Fruit fly (Drosophila melanogaster) whole organism, embryonic: Measurements from ENCODE around the gene CG8507.
A peak's percentile ranks its signal among the peaks of the same experiment; 100 is the strongest.

Experiments
- Asciz ChIP-seq: fragments of 200-800 bp; sonication (Bioruptor generic); optimal IDR thresholded peaks from 2 replicates; lab custom pipeline; 2017; ENCODE audit warnings: missing biosample characterization, mild to moderate bottlenecking, missing genetic modification characterization, missing genetic modification reagents
- CG10267 ChIP-seq: fragments of 200-800 bp; sonication (Bioruptor generic); optimal IDR thresholded peaks from 2 replicates; lab custom pipeline; 2018; ENCODE audit warnings: missing biosample characterization, mild to moderate bottlenecking, missing genetic modification characterization, moderate library complexity
- CG10565 ChIP-seq: fragments of 200-800 bp; sonication (Bioruptor generic); optimal IDR thresholded peaks from 3 replicates; lab custom pipeline; 2016; ENCODE audit warnings: missing biosample characterization, mild to moderate bottlenecking, missing genetic modification characterization
- CG12391 ChIP-seq: fragments of 200-800 bp; sonication (Bioruptor generic); optimal IDR thresholded peaks from 3 replicates; lab custom pipeline; 2018; ENCODE audit warnings: missing biosample characterization, mild to moderate bottlenecking, missing genetic modification characterization, moderate library complexity
- CG14667 ChIP-seq: fragments of 200-800 bp; sonication (Bioruptor generic); IDR thresholded peaks from 2 replicates; pipeline ENCODE4 v1.3.6; 2022; ENCODE audit warnings: missing biosample characterization, missing genetic modification characterization
- CG15479 ChIP-seq: fragments of 200-800 bp; sonication (Bioruptor generic); optimal IDR thresholded peaks from 3 replicates; lab custom pipeline; 2019; ENCODE audit warnings: missing biosample characterization, mild to moderate bottlenecking, missing genetic modification characterization, moderate library complexity
- CG1603 ChIP-seq: fragments of 200-800 bp; sonication (Bioruptor generic); optimal IDR thresholded peaks from 2 replicates; lab custom pipeline; 2019; ENCODE audit warnings: missing biosample characterization, mild to moderate bottlenecking, missing genetic modification characterization, moderate library complexity
- CG1792 ChIP-seq: fragments of 200-800 bp; sonication (Bioruptor generic); optimal IDR thresholded peaks from 2 replicates; lab custom pipeline; 2016; ENCODE audit warnings: missing biosample characterization, missing genetic modification characterization
- CG18476 ChIP-seq: fragments of 200-800 bp; sonication (Bioruptor generic); optimal IDR thresholded peaks from 2 replicates; lab custom pipeline; 2016; ENCODE audit warnings: missing biosample characterization, mild to moderate bottlenecking, missing genetic modification characterization
- CG2129 ChIP-seq: fragments of 200-800 bp; sonication (Bioruptor generic); IDR thresholded peaks from 2 replicates; pipeline ENCODE4 v1.3.6; 2022; ENCODE audit warnings: missing biosample characterization, missing genetic modification characterization; ENCODE audit not compliant: partially characterized antibody
- CG2202 ChIP-seq: fragments of 200-800 bp; sonication (Bioruptor generic); optimal IDR thresholded peaks from 2 replicates; lab custom pipeline; 2018; ENCODE audit warnings: missing biosample characterization, mild to moderate bottlenecking, missing genetic modification characterization
- CG31224 ChIP-seq: fragments of 200-800 bp; sonication (Bioruptor generic); IDR thresholded peaks from 2 replicates; pipeline ENCODE4 v1.3.6; 2022; ENCODE audit warnings: missing biosample characterization, missing genetic modification characterization
- CG3847 ChIP-seq: fragments of 200-800 bp; sonication (Bioruptor generic); IDR thresholded peaks from 2 replicates; pipeline ENCODE4 v1.3.6; 2022; ENCODE audit warnings: missing biosample characterization, missing genetic modification characterization
- CG3995 ChIP-seq: fragments of 200-800 bp; sonication (Bioruptor generic); optimal IDR thresholded peaks from 3 replicates; lab custom pipeline; 2016; ENCODE audit warnings: missing biosample characterization, missing genetic modification characterization
- CG4820 ChIP-seq: fragments of 200-800 bp; sonication (Bioruptor generic); optimal IDR thresholded peaks from 3 replicates; lab custom pipeline; 2016; ENCODE audit warnings: missing biosample characterization, missing genetic modification characterization
- CG4854 ChIP-seq: fragments of 200-800 bp; sonication (Bioruptor generic); optimal IDR thresholded peaks from 2 replicates; lab custom pipeline; 2016; ENCODE audit warnings: missing biosample characterization, missing genetic modification characterization, inconsistent platforms
- CG6689 ChIP-seq: fragments of 200-800 bp; sonication (Bioruptor generic); IDR thresholded peaks from 2 replicates; pipeline ENCODE4 v1.3.6; 2022; ENCODE audit warnings: missing biosample characterization, missing genetic modification characterization
- CG7271 ChIP-seq: fragments of 200-800 bp; sonication (Bioruptor generic); optimal IDR thresholded peaks from 2 replicates; lab custom pipeline; 2018; ENCODE audit warnings: missing biosample characterization, mild to moderate bottlenecking, missing genetic modification characterization, moderate library complexity
- CG7928 ChIP-seq: fragments of 200-800 bp; sonication (Bioruptor generic); optimal IDR thresholded peaks from 2 replicates; lab custom pipeline; 2017; ENCODE audit warnings: missing biosample characterization, mild to moderate bottlenecking, missing genetic modification characterization
- CG8944 ChIP-seq: fragments of 200-800 bp; sonication (Bioruptor generic); optimal IDR thresholded peaks from 3 replicates; lab custom pipeline; 2016; ENCODE audit warnings: missing biosample characterization, missing genetic modification characterization
- CG9727 ChIP-seq: fragments of 200-800 bp; sonication (Bioruptor generic); optimal IDR thresholded peaks from 3 replicates; lab custom pipeline; 2017; ENCODE audit warnings: missing biosample characterization, mild to moderate bottlenecking, missing genetic modification characterization
- D ChIP-seq, 2 experiments: fragments of 200-800 bp in 1 of 2; fragments of >200 bp in 1 of 2; sonication (Bioruptor generic) in 1 of 2; optimal IDR thresholded peaks; 2 replicates in 1 of 2; 3 replicates in 1 of 2; lab custom pipeline; 2017; ENCODE audit warnings: mild to moderate bottlenecking in 1 of 2, missing biosample characterization in 1 of 2, missing genetic modification characterization in 1 of 2, missing genetic modification reagents in 1 of 2
- Dip3 ChIP-seq: fragments of 200-800 bp; sonication (Bioruptor generic); optimal IDR thresholded peaks from 3 replicates; lab custom pipeline; 2016; ENCODE audit warnings: missing biosample characterization, missing genetic modification characterization
- E2f2 ChIP-seq: fragments of 200-800 bp; sonication (Bioruptor generic); IDR thresholded peaks from 2 replicates; pipeline ENCODE4 v1.3.6; 2022; ENCODE audit warnings: missing biosample characterization, missing genetic modification characterization
- Hmx ChIP-seq: fragments of 200-800 bp; sonication (Bioruptor generic); optimal IDR thresholded peaks from 2 replicates; lab custom pipeline; 2016; ENCODE audit warnings: missing biosample characterization, missing genetic modification characterization
- Hr3 ChIP-seq: fragments of 200-800 bp; sonication (Bioruptor generic); optimal IDR thresholded peaks from 3 replicates; lab custom pipeline; 2016; ENCODE audit warnings: missing biosample characterization, missing genetic modification characterization
- Mad ChIP-seq: fragments of 200-800 bp; sonication (Bioruptor generic); optimal IDR thresholded peaks from 2 replicates; lab custom pipeline; 2016; ENCODE audit warnings: missing biosample characterization, missing genetic modification characterization
- Med ChIP-seq: fragments of 200-800 bp; sonication (Bioruptor generic); peaks from one replicate; lab custom pipeline; 2016; ENCODE audit warnings: missing biosample characterization, missing genetic modification characterization, mild to moderate bottlenecking, inconsistent platforms, moderate library complexity
- NC2β ChIP-seq: fragments of 200-800 bp; sonication (Bioruptor generic); optimal IDR thresholded peaks from 2 replicates; lab custom pipeline; 2016; ENCODE audit warnings: missing biosample characterization, missing genetic modification characterization
- Six4 ChIP-seq: fragments of 200-800 bp; sonication (Bioruptor generic); optimal IDR thresholded peaks from 2 replicates; lab custom pipeline; 2016; ENCODE audit warnings: missing biosample characterization, missing genetic modification characterization
- ac ChIP-seq: fragments of 200-800 bp; sonication (Bioruptor generic); optimal IDR thresholded peaks from 3 replicates; lab custom pipeline; 2017; ENCODE audit warnings: missing biosample characterization, mild to moderate bottlenecking, missing genetic modification characterization
- ash1 ChIP-seq: fragments of 200-800 bp; sonication (Bioruptor generic); optimal IDR thresholded peaks from 2 replicates; lab custom pipeline; 2018; ENCODE audit warnings: missing biosample characterization, mild to moderate bottlenecking, missing genetic modification characterization
- ato ChIP-seq: fragments of 200-800 bp; sonication (Bioruptor generic); IDR thresholded peaks from 2 replicates; pipeline ENCODE4 v1.3.6; 2022; ENCODE audit warnings: missing biosample characterization, missing genetic modification characterization; ENCODE audit not compliant: partially characterized antibody
- bigmax ChIP-seq: fragments of 200-800 bp; sonication (Bioruptor generic); optimal IDR thresholded peaks from 2 replicates; lab custom pipeline; 2018; ENCODE audit warnings: missing biosample characterization, mild to moderate bottlenecking, missing genetic modification characterization
- cad ChIP-seq: fragments of >200 bp; optimal IDR thresholded peaks from 2 replicates; lab custom pipeline; 2017; ENCODE audit warnings: missing biosample characterization, missing genetic modification characterization
- dpn ChIP-seq, 2 experiments: fragments of 200-800 bp; sonication (Bioruptor generic); optimal IDR thresholded peaks; 3 replicates each; lab custom pipeline; 2016; ENCODE audit warnings: missing biosample characterization in 2 of 2, missing genetic modification characterization in 2 of 2
- grn ChIP-seq: fragments of 200-800 bp; sonication (Bioruptor generic); optimal IDR thresholded peaks from 3 replicates; lab custom pipeline; 2017; ENCODE audit warnings: missing biosample characterization, missing genetic modification characterization
- gro ChIP-seq: fragments of 200-800 bp; sonication (Bioruptor generic); optimal IDR thresholded peaks from 2 replicates; lab custom pipeline; 2016; ENCODE audit warnings: missing biosample characterization, missing genetic modification characterization
- kay ChIP-seq: fragments of 200-800 bp; sonication (Bioruptor generic); optimal IDR thresholded peaks from 2 replicates; lab custom pipeline; 2016; ENCODE audit warnings: missing biosample characterization, missing genetic modification characterization
- pan ChIP-seq, 4 experiments: fragments of >200 bp in 3 of 4; fragments of 200-800 bp in 1 of 4; sonication (Bioruptor generic) in 1 of 4; optimal IDR thresholded peaks in 3 of 4; IDR thresholded peaks in 1 of 4; 2 replicates each; pipeline versions ENCODE4 v1.3.6 to Lab custom; 2017 to 2022; ENCODE audit warnings: missing biosample characterization in 2 of 4, missing genetic modification characterization in 2 of 4, mixed read lengths in 1 of 4
- pb ChIP-seq: fragments of 200-800 bp; sonication (Bioruptor generic); optimal IDR thresholded peaks from 3 replicates; lab custom pipeline; 2016; ENCODE audit warnings: missing biosample characterization, missing genetic modification characterization
- schlank ChIP-seq: fragments of 200-800 bp; sonication (Bioruptor generic); optimal IDR thresholded peaks from 2 replicates; lab custom pipeline; 2018; ENCODE audit warnings: missing biosample characterization, mild to moderate bottlenecking, missing genetic modification characterization
- shn ChIP-seq: fragments of 200-800 bp; sonication (Bioruptor generic); optimal IDR thresholded peaks from 3 replicates; lab custom pipeline; 2016; ENCODE audit warnings: missing biosample characterization, missing genetic modification characterization
- slou ChIP-seq: fragments of 200-800 bp; sonication (Bioruptor generic); optimal IDR thresholded peaks from 3 replicates; lab custom pipeline; 2016; ENCODE audit warnings: missing biosample characterization, missing genetic modification characterization
- trem ChIP-seq: fragments of 200-800 bp; optimal IDR thresholded peaks from 3 replicates; lab custom pipeline; 2019; ENCODE audit warnings: missing biosample characterization, mild to moderate bottlenecking, missing genetic modification characterization, moderate library complexity
- tx ChIP-seq: fragments of 200-800 bp; sonication (Bioruptor generic); optimal IDR thresholded peaks from 2 replicates; lab custom pipeline; 2016; ENCODE audit warnings: missing biosample characterization, missing genetic modification characterization
- unpg ChIP-seq: fragments of 200-800 bp; sonication (Bioruptor generic); optimal IDR thresholded peaks from 3 replicates; lab custom pipeline; 2018; ENCODE audit warnings: missing biosample characterization, mild to moderate bottlenecking, missing genetic modification characterization, moderate library complexity
- vnd ChIP-seq: fragments of 200-800 bp; sonication (Bioruptor generic); IDR thresholded peaks from 3 replicates; pipeline ENCODE4 v1.3.6; 2022; ENCODE audit warnings: missing biosample characterization, missing genetic modification characterization; ENCODE audit not compliant: partially characterized antibody

CG8507 gene

dm6 chr3R:9759360-9760191 is 31.7 kb upstream of the CG8507 start, which contains the start of gene Mpi (continued):
- TF ChIP-seq Dip3: no peak
- TF ChIP-seq gro (GFP tag; lab: Kevin White, UChicago): no peak
- no peak for TF ChIP-seq kay
- TF ChIP-seq CG3847: no peak
- peak; percentile 7 for TF ChIP-seq CG4820 (GFP tag; lab: Kevin White, UChicago)
- peak; percentile 75 for TF ChIP-seq Med
- TF ChIP-seq Hmx (GFP tag; lab: Kevin White, UChicago): no peak
- TF ChIP-seq CG2202 (tag; lab: Kevin White, UChicago): no peak
- no peak for TF ChIP-seq unpg (GFP tag; lab: Kevin White, UChicago)
- peak in 1 of 2 experiments; percentile 25 for TF ChIP-seq dpn (GFP tag; optimal IDR thresholded peaks at IDR 0.05; lab: Kevin White, UChicago)
- 0 out of 2 replicates have a peak, but pooled peaks have one; percentile 45 for TF ChIP-seq ato (GFP tag; lab: Robert Waterston, UW)
- no peak for TF ChIP-seq grn (GFP tag; lab: Kevin White, UChicago)
- TF ChIP-seq ash1: no peak
- TF ChIP-seq CG8944: no peak
- TF ChIP-seq ac: no peak
- no peak for TF ChIP-seq cad (GFP tag; lab: Kevin White, UChicago)
- peak; percentile 50 for TF ChIP-seq CG12391
- peak; percentile 32 for TF ChIP-seq CG9727 (GFP tag; lab: Kevin White, UChicago)
- TF ChIP-seq E2f2: peak; percentile 46; the same call in 1 of the 2 replicates
- no peak for TF ChIP-seq CG31224 (GFP tag; lab: Robert Waterston, UW)
- TF ChIP-seq pb (GFP tag; lab: Kevin White, UChicago): no peak
- no peak for TF ChIP-seq Asciz (GFP tag; lab: Kevin White, UChicago)
- peak; percentile 82 for TF ChIP-seq CG3995 (GFP tag; lab: Kevin White, UChicago)
- TF ChIP-seq CG7271 (tag; lab: Kevin White, UChicago): no peak
- TF ChIP-seq D (optimal IDR thresholded peaks at IDR 0.05; lab: Kevin White, UChicago): peak; percentile 21
- TF ChIP-seq D (GFP tag; optimal IDR thresholded peaks at IDR 0.05; lab: Kevin White, UChicago): no peak
- no peak for TF ChIP-seq Mad
- no peak for TF ChIP-seq slou
- no peak for TF ChIP-seq Six4 (GFP tag; lab: Kevin White, UChicago)
- TF ChIP-seq CG1792 (GFP tag; lab: Kevin White, UChicago): no peak
- TF ChIP-seq Hr3 (GFP tag; lab: Kevin White, UChicago): peak; percentile 23
- TF ChIP-seq CG6689 (GFP tag; lab: Robert Waterston, UW): no peak
- no peak for TF ChIP-seq CG18476 (GFP tag; lab: Kevin White, UChicago)
- TF ChIP-seq NC2β (GFP tag; lab: Kevin White, UChicago): no peak
- no peak for TF ChIP-seq CG15479 (GFP tag; lab: Kevin White, UChicago)
- TF ChIP-seq bigmax (GFP tag; lab: Kevin White, UChicago): peak; percentile 20
- no peak for TF ChIP-seq shn (GFP tag; lab: Kevin White, UChicago)
- no peak for TF ChIP-seq CG14667
- peak; percentile 48 for TF ChIP-seq CG10267 (tag; lab: Kevin White, UChicago)
- no peak for TF ChIP-seq tx (GFP tag; lab: Kevin White, UChicago)
- peak; percentile 45; the same call in 1 of the 2 replicates for TF ChIP-seq CG2129 (GFP tag; lab: Robert Waterston, UW)
- TF ChIP-seq CG7928 (GFP tag; lab: Kevin White, UChicago): no peak
- TF ChIP-seq trem (tag; lab: Kevin White, UChicago): peak; percentile 58
- no peak for TF ChIP-seq schlank (tag; lab: Kevin White, UChicago)
- no peak for TF ChIP-seq vnd (GFP tag; lab: Robert Waterston, UW)
- TF ChIP-seq CG10565 (GFP tag; lab: Kevin White, UChicago): no peak
- TF ChIP-seq CG1603 (tag; lab: Kevin White, UChicago): peak; percentile 60
- no peak for TF ChIP-seq CG4854 (GFP tag; lab: Kevin White, UChicago)
- TF ChIP-seq pan (optimal IDR thresholded peaks at IDR 0.05; lab: Kevin White, UChicago): no peak
- peak in 1 of 2 experiments; percentile 28 for TF ChIP-seq pan (GFP tag; optimal IDR thresholded peaks at IDR 0.05 in 1 of 2, IDR thresholded peaks at IDR 0.05 in 1 of 2)
